Fruit fly (Drosophila melanogaster) Kc167 (cell line): ENCODE results near the gene CG7702.

Experiments used
- h ChIP-seq: fragments of >200 bp; optimal IDR thresholded peaks from 3 replicates; lab custom pipeline; 2018; ENCODE audit warnings: missing external identifiers
- insv ChIP-seq: fragments of >200 bp; optimal IDR thresholded peaks from 3 replicates; lab custom pipeline; 2018; ENCODE audit warnings: missing external identifiers
- psq ChIP-seq: fragments of >200 bp; optimal IDR thresholded peaks from 2 replicates; lab custom pipeline; 2017; ENCODE audit warnings: missing external identifiers
- ttk ChIP-seq: sonication (Bioruptor generic); optimal IDR thresholded peaks from 2 replicates; lab custom pipeline; 2017; ENCODE audit warnings: missing external identifiers

DNA sequence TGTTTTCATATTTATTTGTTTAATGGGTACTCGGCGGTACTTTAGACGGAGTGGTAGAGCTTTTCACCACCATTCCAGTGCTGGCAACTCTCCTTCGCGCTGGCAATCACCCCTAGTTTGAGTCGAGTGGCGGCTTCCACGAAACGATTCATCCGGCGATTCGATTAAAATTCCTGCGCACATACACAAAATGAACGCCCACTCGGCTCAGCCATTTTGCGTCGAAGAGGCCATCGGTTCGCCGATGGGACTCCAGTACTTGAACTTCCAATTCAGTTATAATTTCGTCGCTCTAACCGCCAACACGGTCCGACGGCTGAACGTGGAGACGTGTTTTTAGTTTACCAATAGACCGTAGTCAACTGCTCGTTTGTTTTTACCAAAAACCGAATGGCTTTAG is 11.1 kb downstream of the CG7702 start, which contains the start of the genes CG46318 and ChT:
- no peak for TF ChIP-seq h (lab: Kevin White, UChicago)
- no peak for TF ChIP-seq insv (lab: Kevin White, UChicago)
- no peak for TF ChIP-seq ttk (lab: Kevin White, UChicago)
- TF ChIP-seq psq (lab: Kevin White, UChicago): no peak
